Worm (Caenorhabditis elegans): ENCODE measurements around the gene B0334.13.

The B0334.13 gene

DNA sequence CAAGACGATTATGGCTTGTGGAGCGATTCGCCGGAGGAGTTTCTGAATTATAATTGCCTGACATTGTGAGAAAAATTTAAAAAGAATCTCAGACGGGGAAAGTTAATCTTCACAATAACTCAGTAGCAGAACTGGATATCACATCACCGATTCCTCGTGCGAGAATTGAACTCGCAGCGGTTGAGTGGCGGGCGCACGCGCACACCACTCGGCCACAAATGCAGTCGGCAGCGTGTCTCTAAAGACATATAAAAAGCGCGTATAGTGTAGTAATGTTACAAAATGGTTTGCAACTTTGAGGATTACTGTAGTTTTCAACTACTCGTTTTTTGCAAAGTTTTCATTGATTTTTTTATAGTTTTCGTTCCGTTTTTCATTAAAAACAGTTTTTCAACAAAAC, 3.5 kb upstream of the B0334.13 start (continued):
- TF ChIP-seq rec-8 (tag; optimal IDR thresholded peaks at IDR 0.05) (peak; percentile 92 to 98), pha-4 (tag; optimal IDR thresholded peaks at IDR 0.05) (no peak), nhr-27 (tag; optimal IDR thresholded peaks at IDR 0.05) (peak; percentile 97), lsl-1 (GFP tag; optimal IDR thresholded peaks at IDR 0.05) (peak; percentile 82), T26A5.8 (tag; optimal IDR thresholded peaks at IDR 0.05) (peak; percentile 94), zim-3 (tag; optimal IDR thresholded peaks at IDR 0.05) (peak; percentile 94), ztf-22 (GFP tag; optimal IDR thresholded peaks at IDR 0.05) (peak; percentile 57), hrde-1 (tag; optimal IDR thresholded peaks at IDR 0.05; ENCODE audit: borderline replicate concordance) (peak; percentile 77), ztf-18 (tag; optimal IDR thresholded peaks at IDR 0.05) (peak; percentile 89), efl-1 (GFP tag; optimal IDR thresholded peaks at IDR 0.05) (peak; percentile 25), K12H6.12 (tag; optimal IDR thresholded peaks at IDR 0.05) (peak; percentile 77), Y53F4B.3 (GFP tag; IDR thresholded peaks at IDR 0.05) (peak; percentile 83), nhr-80 (tag; optimal IDR thresholded peaks at IDR 0.05) (peak; percentile 57), let-526 (GFP tag; IDR thresholded peaks at IDR 0.05) (0 out of 2 replicates have a peak, but pooled peaks have one; percentile 79), madf-6 (GFP tag; IDR thresholded peaks at IDR 0.05) (peak; percentile 86), nfya-1 (tag; optimal IDR thresholded peaks at IDR 0.05; ENCODE audit: borderline replicate concordance, insufficient read depth) (no peak), F49E8.2 (tag; optimal IDR thresholded peaks at IDR 0.05; ENCODE audit: insufficient read depth) (peak; percentile 24), rpc-1 (optimal IDR thresholded peaks at IDR 0.05) (peak; percentile 84), rpc-1 (tag; optimal IDR thresholded peaks at IDR 0.05) (peak; percentile 99), F10E7.11 (tag; optimal IDR thresholded peaks at IDR 0.05) (peak; percentile 92), egrh-3 (GFP tag; IDR thresholded peaks at IDR 0.05) (peak; percentile 50), dpl-1 (GFP tag; optimal IDR thresholded peaks at IDR 0.05) (peak; percentile 17), F22D6.2 (tag; optimal IDR thresholded peaks at IDR 0.05) (peak; percentile 63), F55B11.4 (tag; optimal IDR thresholded peaks at IDR 0.05; ENCODE audit: borderline replicate concordance, insufficient read depth) (no peak), Y95B8A.8 (GFP tag; IDR thresholded peaks at IDR 0.05) (0 out of 2 replicates have a peak, but pooled peaks have one; percentile 31), hlh-12 (tag; optimal IDR thresholded peaks at IDR 0.05) (peak; percentile 85), C17E4.6 (GFP tag; IDR thresholded peaks at IDR 0.05) (peak; percentile 69), xnd-1 (tag; optimal IDR thresholded peaks at IDR 0.05) (peak; percentile 15), Y56A3A.18 (GFP tag; IDR thresholded peaks at IDR 0.05) (peak; percentile 88), tbp1 (GFP tag; optimal IDR thresholded peaks at IDR 0.05) (peak; percentile 100), madf-8 (GFP tag; conservative IDR thresholded peaks at IDR 0.05) (peak; percentile 49), ekl-4 (GFP tag; IDR thresholded peaks at IDR 0.05) (peak; percentile 92), snpc-3.4 (tag; optimal IDR thresholded peaks at IDR 0.05) (peak; percentile 93), B0336.3 (GFP tag; IDR thresholded peaks at IDR 0.05) (peak; percentile 87), egl-44 (GFP tag; IDR thresholded peaks at IDR 0.05) (peak; percentile 97), aptf-3 (GFP tag; IDR thresholded peaks at IDR 0.05) (0 out of 2 replicates have a peak, but pooled peaks have one; percentile 58), ztf-3 (GFP tag; optimal IDR thresholded peaks at IDR 0.05) (peak; percentile 41), lin-35 (GFP tag; optimal IDR thresholded peaks at IDR 0.05) (peak in 1 of 3 experiments; percentile 78), tlf-1 (GFP tag; optimal IDR thresholded peaks at IDR 0.05) (peak; percentile 76), nfya-2 (GFP tag; IDR thresholded peaks at IDR 0.05) (0 out of 2 replicates have a peak, but pooled peaks have one; percentile 46), lin-40 (tag; optimal IDR thresholded peaks at IDR 0.05) (peak; percentile 66), gei-17 (GFP tag; optimal IDR thresholded peaks at IDR 0.05) (peak; percentile 47), F57C9.4 (tag; optimal IDR thresholded peaks at IDR 0.05) (peak; percentile 72), Y79H2A.3 (GFP tag; conservative IDR thresholded peaks at IDR 0.05) (peak; percentile 61; the same call in 1 of the 2 replicates), egl-18 (GFP tag; IDR thresholded peaks at IDR 0.05) (peak; percentile 85), madf-10 (tag; optimal IDR thresholded peaks at IDR 0.05) (peak; percentile 87), ZK185.1 (tag; optimal IDR thresholded peaks at IDR 0.05; ENCODE audit: poor library complexity, severe bottlenecking) (peak; percentile 95), mes-4 (tag; optimal IDR thresholded peaks at IDR 0.05) (peak; percentile 90)
